Worm (Caenorhabditis elegans): ENCODE results near the gene C03H5.7.

DNA sequence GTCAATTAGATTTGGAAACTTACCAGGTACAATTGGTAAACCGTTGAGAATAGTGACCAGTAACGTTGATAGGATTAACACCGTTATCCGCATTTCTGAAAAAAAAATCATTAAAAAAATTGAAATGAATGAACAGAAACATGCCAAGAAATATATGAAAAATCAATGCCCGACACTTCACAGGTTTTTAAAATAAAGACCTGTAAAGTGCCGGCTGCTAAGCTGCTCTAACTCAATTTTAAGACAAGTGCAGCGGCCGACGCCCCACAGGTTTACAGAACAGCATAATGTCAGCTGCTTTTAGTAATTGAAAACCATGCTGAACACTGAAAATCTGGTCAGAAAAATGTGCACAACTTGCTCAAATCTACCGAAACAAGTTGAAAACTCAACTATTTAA is 47.6 kb upstream of the C03H5.7 start, which contains the start of gene cbn-1:
- no peak for TF ChIP-seq snpc-4 (GFP tag; optimal IDR thresholded peaks at IDR 0.05)
- no peak for TF ChIP-seq snpc-4 (tag; optimal IDR thresholded peaks at IDR 0.05)
- no peak for TF ChIP-seq ets-4 (GFP tag; optimal IDR thresholded peaks at IDR 0.05)
- TF ChIP-seq F37B4.10 (GFP tag; IDR thresholded peaks at IDR 0.05) = no peak
- TF ChIP-seq ama-1 (optimal IDR thresholded peaks at IDR 0.05) = no peak
- no peak for TF ChIP-seq ama-1 (GFP tag; optimal IDR thresholded peaks at IDR 0.05)
- no peak for TF ChIP-seq tlf-1 (GFP tag; optimal IDR thresholded peaks at IDR 0.05)
- no peak for TF ChIP-seq unc-62 (GFP tag; optimal IDR thresholded peaks at IDR 0.05)
- TF ChIP-seq hlh-26 (GFP tag; conservative IDR thresholded peaks at IDR 0.05) = no peak
- no peak for TF ChIP-seq nfyb-1 (GFP tag; IDR thresholded peaks at IDR 0.05)
